Worm (Caenorhabditis elegans) whole organism, L2 larva: ENCODE data around the gene str-37.

Source experiments
- C34F6.9 ChIP-seq: fragments of 150-350 bp; optimal IDR thresholded peaks from 2 replicates; lab custom pipeline; 2014; ENCODE audit warnings: missing biosample characterization, missing genetic modification characterization
- F13H6.1 ChIP-seq: sonication (generic microtip); optimal IDR thresholded peaks from 2 replicates; lab custom pipeline; 2016; ENCODE audit warnings: missing genetic modification characterization, missing compliant biosample characterization
- R02D3.7 ChIP-seq: fragments of 150-350 bp; optimal IDR thresholded peaks from 2 replicates; lab custom pipeline; 2014; ENCODE audit warnings: missing biosample characterization, missing genetic modification characterization
- ama-1 ChIP-seq: fragments of 150-350 bp; optimal IDR thresholded peaks from 2 replicates; lab custom pipeline; 2018; ENCODE audit warnings: inconsistent platforms
- blmp-1 ChIP-seq: sonication (generic microtip); optimal IDR thresholded peaks from 2 replicates; lab custom pipeline; 2017; ENCODE audit warnings: missing genetic modification characterization, mild to moderate bottlenecking, missing compliant biosample characterization, antibody characterized with exemption, moderate library complexity; ENCODE audit not compliant: insufficient read depth
- ceh-16 ChIP-seq: fragments of 150-350 bp; optimal IDR thresholded peaks from 2 replicates; lab custom pipeline; 2014; ENCODE audit warnings: missing biosample characterization, missing genetic modification characterization
- ceh-82 ChIP-seq: fragments of 150-350 bp; optimal IDR thresholded peaks from 2 replicates; lab custom pipeline; 2014; ENCODE audit warnings: missing biosample characterization, missing genetic modification characterization
- crh-2 ChIP-seq: sonication (generic microtip); optimal IDR thresholded peaks from 2 replicates; lab custom pipeline; 2017; ENCODE audit warnings: missing biosample characterization, missing genetic modification characterization
- dmd-4 ChIP-seq: sonication (generic microtip); optimal IDR thresholded peaks from 2 replicates; lab custom pipeline; 2017; ENCODE audit warnings: missing biosample characterization, missing genetic modification characterization
- egl-27 ChIP-seq: sonication (generic microtip); optimal IDR thresholded peaks from 3 replicates; lab custom pipeline; 2017; ENCODE audit warnings: missing biosample characterization, missing genetic modification reagents, missing genetic modification characterization
- elt-1 ChIP-seq: fragments of 150-350 bp; optimal IDR thresholded peaks from 2 replicates; lab custom pipeline; 2014; ENCODE audit warnings: missing biosample characterization, missing genetic modification characterization
- elt-3 ChIP-seq: sonication (generic microtip); optimal IDR thresholded peaks from 2 replicates; lab custom pipeline; 2017; ENCODE audit warnings: missing biosample characterization, missing genetic modification characterization
- fos-1 ChIP-seq: fragments of 150-350 bp; optimal IDR thresholded peaks from 2 replicates; lab custom pipeline; 2014; ENCODE audit warnings: missing biosample characterization, missing genetic modification characterization
- gmeb-1 ChIP-seq: fragments of 150-350 bp; optimal IDR thresholded peaks from 2 replicates; lab custom pipeline; 2014; ENCODE audit warnings: missing biosample characterization, missing genetic modification characterization
- lin-13 ChIP-seq: fragments of 150-350 bp; optimal IDR thresholded peaks from 2 replicates; lab custom pipeline; 2014; ENCODE audit warnings: missing biosample characterization, missing genetic modification reagents, missing genetic modification characterization
- lin-39 ChIP-seq: fragments of 150-350 bp; optimal IDR thresholded peaks from 2 replicates; lab custom pipeline; 2014; ENCODE audit warnings: missing biosample characterization, missing genetic modification reagents, missing genetic modification characterization
- lsy-2 ChIP-seq, 2 experiments: fragments of 150-350 bp in 1 of 2; sonication (generic microtip) in 1 of 2; optimal IDR thresholded peaks; 2 replicates each; lab custom pipeline; 2014 to 2017; ENCODE audit warnings: missing biosample characterization in 2 of 2, missing genetic modification characterization in 2 of 2
- mab-5 ChIP-seq: fragments of 150-350 bp; optimal IDR thresholded peaks from 2 replicates; lab custom pipeline; 2014; ENCODE audit warnings: missing biosample characterization, missing genetic modification characterization
- mdl-1 ChIP-seq, 2 experiments: fragments of 150-350 bp in 1 of 2; sonication (generic microtip) in 1 of 2; optimal IDR thresholded peaks; 2 replicates each; lab custom pipeline; 2017; ENCODE audit warnings: missing biosample characterization in 2 of 2, missing genetic modification characterization in 2 of 2
- nhr-10 ChIP-seq: sonication (generic microtip); optimal IDR thresholded peaks from 2 replicates; lab custom pipeline; 2017; ENCODE audit warnings: missing biosample characterization, missing genetic modification characterization
- nhr-12 ChIP-seq: fragments of 150-350 bp; optimal IDR thresholded peaks from 2 replicates; lab custom pipeline; 2014; ENCODE audit warnings: missing biosample characterization, missing genetic modification characterization
- nhr-129 ChIP-seq: fragments of 150-350 bp; optimal IDR thresholded peaks from 2 replicates; lab custom pipeline; 2014; ENCODE audit warnings: missing biosample characterization, missing genetic modification characterization
- nhr-21 ChIP-seq: fragments of 150-350 bp; optimal IDR thresholded peaks from 2 replicates; lab custom pipeline; 2014; ENCODE audit warnings: missing biosample characterization, missing genetic modification characterization
- nhr-23 ChIP-seq: fragments of 150-350 bp; optimal IDR thresholded peaks from 2 replicates; lab custom pipeline; 2014; ENCODE audit warnings: missing biosample characterization, missing genetic modification reagents, missing genetic modification characterization
- nhr-237 ChIP-seq: fragments of 150-350 bp; optimal IDR thresholded peaks from 2 replicates; lab custom pipeline; 2014; ENCODE audit warnings: missing biosample characterization, missing genetic modification characterization
- nhr-25 ChIP-seq: fragments of 150-350 bp; sonication (generic microtip); optimal IDR thresholded peaks from 3 replicates; lab custom pipeline; 2014; ENCODE audit warnings: missing biosample characterization, missing genetic modification characterization
- nhr-6 ChIP-seq: fragments of 150-350 bp; optimal IDR thresholded peaks from 2 replicates; lab custom pipeline; 2014; ENCODE audit warnings: missing biosample characterization, missing genetic modification characterization
- peb-1 ChIP-seq: fragments of 150-350 bp; optimal IDR thresholded peaks from 2 replicates; lab custom pipeline; 2014; ENCODE audit warnings: missing biosample characterization, missing genetic modification characterization
- sem-4 ChIP-seq: fragments of 150-350 bp; optimal IDR thresholded peaks from 2 replicates; lab custom pipeline; 2014; ENCODE audit warnings: missing biosample characterization, missing genetic modification reagents, missing genetic modification characterization
- sma-3 ChIP-seq: sonication (generic microtip); optimal IDR thresholded peaks from 2 replicates; lab custom pipeline; 2016; ENCODE audit warnings: missing genetic modification reagents, missing genetic modification characterization, missing compliant biosample characterization
- sma-9 ChIP-seq, 2 experiments: fragments of 150-350 bp in 1 of 2; sonication (generic microtip) in 1 of 2; optimal IDR thresholded peaks; 2 replicates each; lab custom pipeline; 2014 to 2016; ENCODE audit warnings: missing genetic modification characterization in 2 of 2, mild to moderate bottlenecking in 1 of 2, missing biosample characterization in 1 of 2, missing compliant biosample characterization in 1 of 2, missing genetic modification reagents in 1 of 2, moderate library complexity in 1 of 2
- unc-39 ChIP-seq: fragments of 150-350 bp; optimal IDR thresholded peaks from 2 replicates; lab custom pipeline; 2014; ENCODE audit warnings: missing biosample characterization, missing genetic modification characterization
- unc-55 ChIP-seq: fragments of 150-350 bp; sonication (generic microtip); optimal IDR thresholded peaks from 3 replicates; lab custom pipeline; 2014; ENCODE audit warnings: missing biosample characterization, missing genetic modification reagents, missing genetic modification characterization
- unc-62 ChIP-seq: fragments of 150-350 bp; optimal IDR thresholded peaks from 2 replicates; lab custom pipeline; 2014; ENCODE audit warnings: missing biosample characterization, missing genetic modification reagents, missing genetic modification characterization
- ztf-11 ChIP-seq: sonication (generic microtip); optimal IDR thresholded peaks from 2 replicates; lab custom pipeline; 2017; ENCODE audit warnings: missing biosample characterization, missing genetic modification characterization
- ztf-4 ChIP-seq: fragments of 150-350 bp; optimal IDR thresholded peaks from 2 replicates; lab custom pipeline; 2014; ENCODE audit warnings: missing biosample characterization, missing genetic modification characterization

Gene str-37

ce11 chrV:13300492-13300891 is 27.1 kb upstream of the str-37 start:
- no peak for TF ChIP-seq ztf-11
- TF ChIP-seq nhr-129 (tag; lab: Kevin White, UChicago), result peak; percentile 10
- no peak for TF ChIP-seq gmeb-1
- TF ChIP-seq nhr-6 (tag; lab: Kevin White, UChicago), result no peak
- no peak for TF ChIP-seq lin-13 (GFP tag; lab: Kevin White, UChicago)
- no peak for TF ChIP-seq F13H6.1

- peak; percentile 25 for TF ChIP-seq sma-9 (GFP tag; optimal IDR thresholded peaks at IDR 0.05; lab: Kevin White, UChicago)
- no peak for TF ChIP-seq sma-9 (tag; optimal IDR thresholded peaks at IDR 0.05; lab: Kevin White, UChicago)
- TF ChIP-seq fos-1, result peak; percentile 12
- TF ChIP-seq ztf-4 (tag; lab: Kevin White, UChicago), result no peak
Measured at ce11 chrV:13301443-13301842, 26.1 kb upstream of the str-37 start, which contains the start of gene ceh-79. Gene ceh-79, plus strand, starts transcription at chrV:13301833.

DNA sequence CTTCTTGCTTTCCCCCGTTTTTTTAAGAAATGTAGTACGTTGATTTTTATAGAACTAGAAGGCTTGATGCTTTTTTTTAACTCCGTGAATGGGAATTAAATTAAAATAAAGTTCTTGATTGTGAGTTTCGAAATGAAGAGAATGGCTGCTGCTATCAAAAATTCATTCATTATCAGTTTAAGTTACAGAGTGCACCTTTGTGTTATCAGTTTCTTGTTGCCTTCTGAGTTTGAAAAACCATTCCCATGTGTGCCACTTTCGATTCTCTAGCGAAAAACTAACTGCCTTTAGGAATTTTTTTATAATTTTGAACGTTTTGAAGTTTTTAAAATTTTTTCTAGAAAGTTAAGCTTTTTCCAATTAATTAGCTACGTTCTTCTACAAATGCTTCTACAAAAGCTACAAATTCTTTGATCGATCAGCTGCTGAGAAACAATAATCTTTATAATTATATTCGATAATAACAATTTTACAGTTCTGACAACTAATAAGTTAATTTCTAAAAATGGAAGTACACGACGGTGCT is 22.8 kb upstream of the str-37 start, which contains the start of gene C26E1.2:
Gene C26E1.2, plus strand, starts transcription at position 476 of the 526 bp plus-strand sequence.
- TF ChIP-seq unc-62 (GFP tag; lab: Kevin White, UChicago) (no peak), nhr-129 (tag; lab: Kevin White, UChicago) (no peak), ztf-11 (no peak), sma-9 (GFP tag; optimal IDR thresholded peaks at IDR 0.05; lab: Kevin White, UChicago) (no peak), sma-9 (tag; optimal IDR thresholded peaks at IDR 0.05; lab: Kevin White, UChicago) (no peak), fos-1 (peak; percentile 81), blmp-1 (no peak), unc-55 (GFP tag; lab: Kevin White, UChicago) (no peak), gmeb-1 (peak; percentile 12), crh-2 (tag; lab: Kevin White, UChicago) (peak; percentile 25), nhr-23 (tag; lab: Kevin White, UChicago) (no peak)
- TF ChIP-seq, all 48 proteins: peak for 3

- TF ChIP-seq dmd-4 (tag; lab: Kevin White, UChicago) (no peak), peb-1 (tag; lab: Kevin White, UChicago) (no peak), ztf-11 (no peak), unc-55 (GFP tag; lab: Kevin White, UChicago) (no peak), nhr-21 (tag; lab: Kevin White, UChicago) (no peak), mdl-1 (tag; optimal IDR thresholded peaks at IDR 0.05; lab: Kevin White, UChicago) (no peak), mab-5 (tag; lab: Kevin White, UChicago) (no peak), C34F6.9 (tag; lab: Kevin White, UChicago) (no peak), sma-3 (GFP tag; lab: Kevin White, UChicago) (no peak), ceh-82 (tag; lab: Kevin White, UChicago) (no peak), crh-2 (tag; lab: Kevin White, UChicago) (no peak)
- TF ChIP-seq, all 48 proteins: peak for 0
Measured at ce11 chrV:13308616-13309015, 18.9 kb upstream of the str-37 start, which contains the start of gene C50B6.1. Gene C50B6.1, plus strand, starts transcription at chrV:13308916.

ce11 chrV:13309806-13310205 is 17.8 kb upstream of the str-37 start:
- no peak for TF ChIP-seq sem-4 (tag; lab: Kevin White, UChicago)
- no peak for TF ChIP-seq elt-1
- TF ChIP-seq R02D3.7, result no peak
- TF ChIP-seq unc-62 (GFP tag; lab: Kevin White, UChicago), result no peak
- TF ChIP-seq peb-1 (tag; lab: Kevin White, UChicago), result no peak
- no peak for TF ChIP-seq crh-2 (tag; lab: Kevin White, UChicago)
- TF ChIP-seq mab-5 (tag; lab: Kevin White, UChicago), result no peak
- TF ChIP-seq nhr-25 (tag; lab: Kevin White, UChicago), result no peak

DNA sequence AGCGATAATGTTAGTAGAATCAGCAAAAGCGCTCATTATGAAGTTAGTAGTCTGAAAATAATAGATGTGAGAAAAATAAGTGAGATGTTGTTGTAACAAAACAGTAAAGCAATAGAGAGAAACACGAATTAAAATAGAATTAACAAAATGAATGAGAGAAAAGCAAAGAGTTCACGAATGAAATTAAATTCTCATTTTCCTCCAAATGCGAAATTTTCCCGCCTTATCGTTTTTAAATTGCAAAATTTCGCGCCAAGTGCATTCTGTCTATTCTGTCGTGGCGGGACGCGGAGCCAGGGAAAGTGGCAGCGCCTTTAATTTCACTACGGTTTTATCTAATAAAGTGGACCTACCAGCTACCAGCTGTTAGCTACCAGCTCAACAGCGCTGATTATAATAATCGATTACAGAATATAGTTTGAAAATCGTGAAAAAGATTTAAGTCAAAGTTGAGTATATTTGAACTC is 15.3 kb upstream of the str-37 start, which contains the start of gene nasp-2:
Gene nasp-2, minus strand, starts transcription at position 51 of the 467 bp plus-strand sequence.
- TF ChIP-seq sma-3 (GFP tag; lab: Kevin White, UChicago) (no peak), gmeb-1 (peak; percentile 57)

ce11 chrV:13313045-13313623 is 14.4 kb upstream of the str-37 start, which contains the start of gene C50B6.3:
Gene C50B6.3, plus strand, starts transcription at chrV:13313573.
- TF ChIP-seq blmp-1, result peak; percentile 37
- no peak for TF ChIP-seq nhr-6 (tag; lab: Kevin White, UChicago)
- no peak for TF ChIP-seq elt-3 (tag; lab: Kevin White, UChicago)
- peak; percentile 73 for TF ChIP-seq lin-13 (GFP tag; lab: Kevin White, UChicago)
- TF ChIP-seq R02D3.7, result peak; percentile 14
- no peak for TF ChIP-seq nhr-10
- TF ChIP-seq ceh-16, result peak; percentile 65
- TF ChIP-seq ztf-4 (tag; lab: Kevin White, UChicago), result peak; percentile 47
- peak; percentile 85 for TF ChIP-seq gmeb-1
- TF ChIP-seq nhr-25 (tag; lab: Kevin White, UChicago), result no peak
- TF ChIP-seq lin-39 (tag; lab: Kevin White, UChicago), result no peak
- no peak for TF ChIP-seq unc-62 (GFP tag; lab: Kevin White, UChicago)
- TF ChIP-seq ama-1, result no peak
- peak; percentile 80 to 92 for TF ChIP-seq lsy-2 (tag; optimal IDR thresholded peaks at IDR 0.05; lab: Kevin White, UChicago)
- TF ChIP-seq unc-39 (tag; lab: Kevin White, UChicago), result no peak
- TF ChIP-seq nhr-237 (tag; lab: Kevin White, UChicago), result no peak
- peak; percentile 76 for TF ChIP-seq crh-2 (tag; lab: Kevin White, UChicago)
- no peak for TF ChIP-seq ztf-11
- TF ChIP-seq nhr-12, result no peak
- TF ChIP-seq egl-27 (tag; lab: Kevin White, UChicago), result peak; percentile 21
